Fruit fly (Drosophila melanogaster) whole organism, adult: Measurements from ENCODE around the gene CG8915.

Experiments
- CG11617 ChIP-seq: fragments of 200-800 bp; sonication (Bioruptor generic); optimal IDR thresholded peaks from 2 replicates; lab custom pipeline; 2017; ENCODE audit warnings: mild to moderate bottlenecking, missing biosample characterization, missing genetic modification reagents, missing genetic modification characterization
- CG12768 ChIP-seq: fragments of 200-800 bp; sonication (Bioruptor generic); optimal IDR thresholded peaks from 2 replicates; lab custom pipeline; 2017; ENCODE audit warnings: missing biosample characterization, missing genetic modification characterization, mild to moderate bottlenecking, moderate library complexity, missing genetic modification reagents
- CG14711 ChIP-seq: fragments of 200-800 bp; sonication (Bioruptor generic); optimal IDR thresholded peaks from 2 replicates; lab custom pipeline; 2018; ENCODE audit warnings: missing biosample characterization, mild to moderate bottlenecking, missing genetic modification characterization, moderate library complexity
- CG1620 ChIP-seq: fragments of 200-800 bp; sonication (Bioruptor generic); optimal IDR thresholded peaks from 2 replicates; lab custom pipeline; 2016; ENCODE audit warnings: missing biosample characterization, missing genetic modification characterization
- CG33017 ChIP-seq: fragments of 200-800 bp; sonication (Bioruptor generic); optimal IDR thresholded peaks from 2 replicates; lab custom pipeline; 2018; ENCODE audit warnings: missing biosample characterization, mild to moderate bottlenecking, missing genetic modification characterization, moderate library complexity
- CG5204 ChIP-seq: fragments of 200-800 bp; sonication (Bioruptor generic); optimal IDR thresholded peaks from 2 replicates; lab custom pipeline; 2016; ENCODE audit warnings: missing biosample characterization, missing genetic modification characterization
- CG7045 ChIP-seq: fragments of 200-800 bp; sonication (Bioruptor generic); optimal IDR thresholded peaks from 2 replicates; lab custom pipeline; 2017; ENCODE audit warnings: missing biosample characterization, mild to moderate bottlenecking, missing genetic modification characterization
- CG7101 ChIP-seq: fragments of 200-800 bp; sonication (Bioruptor generic); optimal IDR thresholded peaks from 2 replicates; lab custom pipeline; 2018; ENCODE audit warnings: missing biosample characterization, mild to moderate bottlenecking, missing genetic modification characterization, moderate library complexity
- Clk ChIP-seq: fragments of 200-800 bp; sonication (Bioruptor generic); optimal IDR thresholded peaks from 2 replicates; lab custom pipeline; 2017; ENCODE audit warnings: missing biosample characterization, missing genetic modification characterization
- Crg-1 ChIP-seq: fragments of 200-800 bp; sonication (Bioruptor generic); optimal IDR thresholded peaks from 2 replicates; lab custom pipeline; 2016; ENCODE audit warnings: missing biosample characterization, missing genetic modification characterization
- Hr96 ChIP-seq: fragments of 200-800 bp; sonication (Bioruptor generic); optimal IDR thresholded peaks from 2 replicates; lab custom pipeline; 2016; ENCODE audit warnings: missing biosample characterization, missing genetic modification characterization
- Mnt ChIP-seq: fragments of 200-800 bp; sonication (Bioruptor generic); optimal IDR thresholded peaks from 2 replicates; lab custom pipeline; 2016; ENCODE audit warnings: missing biosample characterization, mild to moderate bottlenecking, missing genetic modification characterization
- bab1 ChIP-seq: fragments of 200-800 bp; sonication (Bioruptor generic); optimal IDR thresholded peaks from 3 replicates; lab custom pipeline; 2019; ENCODE audit warnings: missing biosample characterization, mild to moderate bottlenecking, missing genetic modification characterization, moderate library complexity
- cic ChIP-seq: fragments of 200-800 bp; sonication (Bioruptor generic); optimal IDR thresholded peaks from 2 replicates; lab custom pipeline; 2017; ENCODE audit warnings: missing biosample characterization, mild to moderate bottlenecking, missing genetic modification characterization, moderate library complexity
- cnc ChIP-seq, 2 experiments: fragments of >200 bp; optimal IDR thresholded peaks; 2 replicates each; lab custom pipeline; 2017
- kay ChIP-seq: fragments of 200-800 bp; sonication (Bioruptor generic); peaks from one replicate; lab custom pipeline; 2016; ENCODE audit warnings: missing biosample characterization, missing genetic modification characterization, borderline replicate concordance
- ovo ChIP-seq: fragments of 200-800 bp; sonication (Bioruptor generic); optimal IDR thresholded peaks from 2 replicates; lab custom pipeline; 2016; ENCODE audit warnings: missing biosample characterization, missing genetic modification characterization
- pad ChIP-seq: fragments of 200-800 bp; sonication (Bioruptor generic); optimal IDR thresholded peaks from 3 replicates; lab custom pipeline; 2017; ENCODE audit warnings: missing biosample characterization, missing genetic modification characterization, mild to moderate bottlenecking, moderate library complexity, missing genetic modification reagents
- tj ChIP-seq: fragments of 200-800 bp; sonication (Bioruptor generic); optimal IDR thresholded peaks from 3 replicates; lab custom pipeline; 2017; ENCODE audit warnings: missing biosample characterization, mild to moderate bottlenecking, missing genetic modification characterization, moderate library complexity

Gene CG8915

dm6 chrX:17206046-17206445 is 38.8 kb downstream of the CG8915 start, which contains the start of gene CG32564:
TSS of gene CG32564 (plus strand) at chrX:17206407.
- TF ChIP-seq CG1620 (GFP tag; lab: Kevin White, UChicago) = no peak
- no peak for TF ChIP-seq bab1 (GFP tag; lab: Kevin White, UChicago)
- no peak for TF ChIP-seq Crg-1 (GFP tag; lab: Kevin White, UChicago)
- TF ChIP-seq cnc (optimal IDR thresholded peaks at IDR 0.05; lab: Kevin White, UChicago) = no peak
- no peak for TF ChIP-seq cic (GFP tag; lab: Kevin White, UChicago)
- TF ChIP-seq CG12768 (GFP tag; lab: Kevin White, UChicago) = no peak
- TF ChIP-seq tj (GFP tag; lab: Kevin White, UChicago) = no peak

dm6 chrX:17205028-17205427 is 39.8 kb downstream of the CG8915 start:
- TF ChIP-seq CG11617 = no peak
- TF ChIP-seq CG7101 (tag; lab: Kevin White, UChicago) = no peak

dm6 chrX:17202498-17203162 is 42.2 kb downstream of the CG8915 start, which contains the start of the genes TTLL1A and CG5070:
TSS of gene TTLL1A (minus strand) at chrX:17202598.
TSS of gene CG5070 (plus strand) at chrX:17203112.
- TF ChIP-seq cnc (optimal IDR thresholded peaks at IDR 0.05; lab: Kevin White, UChicago) (no peak), kay (no peak), Mnt (no peak), cic (GFP tag; lab: Kevin White, UChicago) (no peak), Crg-1 (GFP tag; lab: Kevin White, UChicago) (no peak), bab1 (GFP tag; lab: Kevin White, UChicago) (no peak), CG14711 (tag; lab: Kevin White, UChicago) (no peak), tj (GFP tag; lab: Kevin White, UChicago) (no peak), Clk (no peak), CG12768 (GFP tag; lab: Kevin White, UChicago) (no peak), CG7101 (tag; lab: Kevin White, UChicago) (no peak), CG7045 (GFP tag; lab: Kevin White, UChicago) (no peak), CG1620 (GFP tag; lab: Kevin White, UChicago) (no peak), CG11617 (no peak), CG5204 (no peak), ovo (GFP tag; lab: Kevin White, UChicago) (no peak), Hr96 (GFP tag; lab: Kevin White, UChicago) (no peak), pad (GFP tag; lab: Kevin White, UChicago) (no peak), CG33017 (tag; lab: Kevin White, UChicago) (no peak)
